Worm (Caenorhabditis elegans) whole organism, mixed stage, embryonic: ENCODE data around the gene scl-12.

Experiments used
- ceh-83 ChIP-seq: fragments of 200-800 bp; sonication (Bioruptor generic); optimal IDR thresholded peaks from 2 replicates; lab custom pipeline; 2018; ENCODE audit warnings: mild to moderate bottlenecking, missing genetic modification characterization, missing compliant biosample characterization
- nhr-237 ChIP-seq: fragments of 150-350 bp; optimal IDR thresholded peaks from 2 replicates; lab custom pipeline; 2014; ENCODE audit warnings: missing biosample characterization, missing genetic modification characterization
- nhr-28 ChIP-seq: fragments of 150-350 bp; optimal IDR thresholded peaks from 2 replicates; lab custom pipeline; 2014; ENCODE audit warnings: missing biosample characterization, missing genetic modification characterization
- pha-4 ChIP-seq: fragments of 150-350 bp; optimal IDR thresholded peaks from 2 replicates; lab custom pipeline; 2018; ENCODE audit warnings: missing biosample characterization, missing genetic modification reagents, missing genetic modification characterization

- TF ChIP-seq nhr-28 (tag; lab: Kevin White, UChicago) (no peak), ceh-83 (GFP tag; lab: Kevin White, UChicago) (no peak), nhr-237 (tag; lab: Kevin White, UChicago) (no peak), pha-4 (tag; lab: Kevin White, UChicago) (no peak)
Measured at ce11 chrV:3814009-3814408, 1.6 kb downstream of the scl-12 start.
